Worm (Caenorhabditis elegans) whole organism, L4 larva: ENCODE data around the gene F07A11.1.

Source experiments
- D1046.2 ChIP-seq: fragments of 200-800 bp; sonication (Bioruptor generic); IDR thresholded peaks from 2 replicates; pipeline ENCODE4 v1.3.6; 2022; ENCODE audit warnings: missing genetic modification characterization, missing compliant biosample characterization
- F10B5.3 ChIP-seq: sonication (generic microtip); optimal IDR thresholded peaks from 2 replicates; lab custom pipeline; 2016; ENCODE audit warnings: mild to moderate bottlenecking, missing genetic modification characterization, missing compliant biosample characterization
- F26F4.8 ChIP-seq: fragments of 200-800 bp; sonication (Bioruptor generic); conservative IDR thresholded peaks from 2 replicates; pipeline ENCODE4 v1.3.6; 2022; ENCODE audit warnings: missing genetic modification characterization, missing compliant biosample characterization
- F37D6.2 ChIP-seq: sonication (generic microtip); optimal IDR thresholded peaks from 2 replicates; lab custom pipeline; 2016; ENCODE audit warnings: mild to moderate bottlenecking, missing genetic modification characterization, missing compliant biosample characterization
- F44E2.7 ChIP-seq: fragments of 200-800 bp; sonication (Bioruptor generic); IDR thresholded peaks from 2 replicates; pipeline ENCODE4 v2.1.2; 2022; ENCODE audit warnings: missing genetic modification characterization, missing compliant biosample characterization
- T20F7.1 ChIP-seq: fragments of 200-800 bp; sonication (Bioruptor generic); optimal IDR thresholded peaks from 2 replicates; lab custom pipeline; 2018; ENCODE audit warnings: mild to moderate bottlenecking, missing genetic modification characterization, missing compliant biosample characterization
- aha-1 ChIP-seq: fragments of 150-350 bp; peaks from one replicate; lab custom pipeline; 2014; ENCODE audit warnings: missing biosample characterization, missing genetic modification characterization
- ama-1 ChIP-seq: fragments of 150-350 bp; optimal IDR thresholded peaks from 2 replicates; lab custom pipeline; 2014; ENCODE audit warnings: inconsistent platforms, mixed read lengths
- arid-1 ChIP-seq: fragments of 200-800 bp; sonication (Bioruptor generic); conservative IDR thresholded peaks from 2 replicates; pipeline ENCODE4 v1.3.6; 2022; ENCODE audit warnings: missing genetic modification reagents, missing genetic modification characterization, missing compliant biosample characterization
- ceh-62 ChIP-seq: sonication (generic microtip); optimal IDR thresholded peaks from 2 replicates; lab custom pipeline; 2017; ENCODE audit warnings: missing biosample characterization, missing genetic modification characterization
- ceh-82 ChIP-seq: sonication (generic microtip); optimal IDR thresholded peaks from 2 replicates; lab custom pipeline; 2017; ENCODE audit warnings: missing biosample characterization, missing genetic modification characterization
- cey-2 ChIP-seq: sonication (generic microtip); optimal IDR thresholded peaks from 3 replicates; lab custom pipeline; 2017; ENCODE audit warnings: missing genetic modification characterization, mild to moderate bottlenecking, missing compliant biosample characterization, antibody characterized with exemption, borderline replicate concordance; ENCODE audit not compliant: insufficient read depth
- daf-19 ChIP-seq: fragments of 200-800 bp; sonication (Bioruptor generic); conservative IDR thresholded peaks from 2 replicates; pipeline ENCODE4 v1.3.6; 2022; ENCODE audit warnings: missing genetic modification characterization, missing compliant biosample characterization
- daf-8 ChIP-seq: fragments of 200-800 bp; sonication (Bioruptor generic); IDR thresholded peaks from 2 replicates; pipeline ENCODE4 v1.3.6; 2022; ENCODE audit warnings: missing genetic modification characterization, missing compliant biosample characterization
- dmd-6 ChIP-seq: fragments of 200-800 bp; sonication (Bioruptor generic); IDR thresholded peaks from 2 replicates; pipeline ENCODE4 v1.3.6; 2022; ENCODE audit warnings: missing genetic modification reagents, missing genetic modification characterization, missing compliant biosample characterization
- dmd-8 ChIP-seq: fragments of 200-800 bp; sonication (Bioruptor generic); IDR thresholded peaks from 2 replicates; pipeline ENCODE4 v1.3.6; 2022; ENCODE audit warnings: missing genetic modification characterization, missing compliant biosample characterization
- dmd-9 ChIP-seq: fragments of 200-800 bp; sonication (Bioruptor generic); IDR thresholded peaks from 2 replicates; pipeline ENCODE4 v1.3.6; 2022; ENCODE audit warnings: missing genetic modification reagents, missing genetic modification characterization, missing compliant biosample characterization
- dpl-1 ChIP-seq: fragments of 150-350 bp; optimal IDR thresholded peaks from 2 replicates; lab custom pipeline; 2014; ENCODE audit warnings: missing biosample characterization, missing genetic modification reagents, missing genetic modification characterization
- duxl-1 ChIP-seq: sonication (generic microtip); optimal IDR thresholded peaks from 2 replicates; lab custom pipeline; 2016; ENCODE audit warnings: mild to moderate bottlenecking, missing genetic modification characterization, moderate library complexity, missing compliant biosample characterization; ENCODE audit not compliant: poor library complexity
- gei-8 ChIP-seq: fragments of 200-800 bp; sonication (Bioruptor generic); optimal IDR thresholded peaks from 2 replicates; lab custom pipeline; 2018; ENCODE audit warnings: mild to moderate bottlenecking, missing genetic modification characterization, missing compliant biosample characterization
- hif-1 ChIP-seq, 2 experiments: sonication (generic microtip); optimal IDR thresholded peaks; 2 replicates each; lab custom pipeline; 2016 to 2017; ENCODE audit warnings: missing compliant biosample characterization in 2 of 2, missing genetic modification characterization in 2 of 2, missing genetic modification reagents in 2 of 2, missing genotype in 2 of 2, mild to moderate bottlenecking in 1 of 2
- hlh-11 ChIP-seq: fragments of 200-800 bp; sonication (Bioruptor generic); optimal IDR thresholded peaks from 2 replicates; lab custom pipeline; 2018; ENCODE audit warnings: mild to moderate bottlenecking, missing genetic modification characterization, missing compliant biosample characterization
- jun-1 ChIP-seq: fragments of 150-350 bp; optimal IDR thresholded peaks from 2 replicates; lab custom pipeline; 2014; ENCODE audit warnings: missing biosample characterization, missing genetic modification reagents, missing genetic modification characterization
- lim-7 ChIP-seq: fragments of 200-800 bp; sonication (Bioruptor generic); IDR thresholded peaks from 2 replicates; pipeline ENCODE4 v1.3.6; 2022; ENCODE audit warnings: missing genetic modification characterization, missing compliant biosample characterization
- lin-15B ChIP-seq: fragments of 150-350 bp; sonication (generic microtip); optimal IDR thresholded peaks from 3 replicates; lab custom pipeline; 2014; ENCODE audit warnings: missing biosample characterization, missing genetic modification characterization
- lin-29 ChIP-seq: fragments of 200-800 bp; sonication (Bioruptor generic); IDR thresholded peaks from 2 replicates; pipeline ENCODE4 v1.3.6; 2022; ENCODE audit warnings: missing genetic modification reagents, missing genetic modification characterization, missing compliant biosample characterization
- lin-38 ChIP-seq: fragments of 200-800 bp; sonication (Bioruptor generic); IDR thresholded peaks from 2 replicates; pipeline ENCODE4 v1.3.6; 2022; ENCODE audit warnings: missing genetic modification reagents, missing genetic modification characterization, missing compliant biosample characterization
- lin-39 ChIP-seq: fragments of 150-350 bp; optimal IDR thresholded peaks from 2 replicates; lab custom pipeline; 2014; ENCODE audit warnings: missing biosample characterization, missing genetic modification reagents, missing genetic modification characterization
- madf-5 ChIP-seq, 2 experiments: fragments of 200-800 bp; sonication (Bioruptor generic); IDR thresholded peaks; 2 replicates each; pipeline ENCODE4 v1.3.6; 2022; ENCODE audit warnings: missing compliant biosample characterization in 2 of 2, missing genetic modification characterization in 2 of 2
- mes-2 ChIP-seq: sonication (generic microtip); optimal IDR thresholded peaks from 2 replicates; lab custom pipeline; 2016; ENCODE audit warnings: missing genotype, mild to moderate bottlenecking, missing genetic modification characterization, missing compliant biosample characterization; ENCODE audit not compliant: poor library complexity, severe bottlenecking
- nhr-237 ChIP-seq: sonication (generic microtip); optimal IDR thresholded peaks from 2 replicates; lab custom pipeline; 2017; ENCODE audit warnings: missing biosample characterization, missing genetic modification characterization
- nhr-25 ChIP-seq: sonication (generic microtip); optimal IDR thresholded peaks from 2 replicates; lab custom pipeline; 2017; ENCODE audit warnings: missing genetic modification characterization, mild to moderate bottlenecking, missing compliant biosample characterization, antibody characterized with exemption, moderate library complexity, borderline replicate concordance; ENCODE audit not compliant: insufficient read depth
- nhr-41 ChIP-seq: fragments of 200-800 bp; sonication (Bioruptor generic); IDR thresholded peaks from 2 replicates; pipeline ENCODE4 v1.3.6; 2022; ENCODE audit warnings: missing genetic modification reagents, missing genetic modification characterization, missing compliant biosample characterization
- nhr-48 ChIP-seq: sonication (generic microtip); optimal IDR thresholded peaks from 2 replicates; lab custom pipeline; 2016; ENCODE audit warnings: mild to moderate bottlenecking, missing genetic modification characterization, missing compliant biosample characterization
- nhr-77 ChIP-seq: fragments of 150-350 bp; optimal IDR thresholded peaks from 2 replicates; lab custom pipeline; 2014; ENCODE audit warnings: missing biosample characterization, missing genetic modification characterization
- php-3 ChIP-seq: fragments of 200-800 bp; sonication (Bioruptor generic); IDR thresholded peaks from 2 replicates; pipeline ENCODE4 v1.3.6; 2022; ENCODE audit warnings: missing genetic modification reagents, missing genetic modification characterization, missing compliant biosample characterization
- pqm-1 ChIP-seq: sonication (generic microtip); optimal IDR thresholded peaks from 2 replicates; lab custom pipeline; 2017; ENCODE audit warnings: missing biosample characterization, missing genetic modification characterization
- rbr-2 ChIP-seq: sonication (generic microtip); optimal IDR thresholded peaks from 2 replicates; lab custom pipeline; 2016; ENCODE audit warnings: missing genotype, missing genetic modification characterization, missing compliant biosample characterization
- sdz-12 ChIP-seq: fragments of 200-800 bp; sonication (Bioruptor generic); optimal IDR thresholded peaks from 2 replicates; lab custom pipeline; 2018; ENCODE audit warnings: mild to moderate bottlenecking, missing genetic modification characterization, missing compliant biosample characterization
- snpc-4 ChIP-seq: fragments of 150-350 bp; optimal IDR thresholded peaks from 2 replicates; lab custom pipeline; 2014; ENCODE audit warnings: missing biosample characterization, missing genetic modification characterization
- spr-1 ChIP-seq: sonication (generic microtip); optimal IDR thresholded peaks from 2 replicates; lab custom pipeline; 2016; ENCODE audit warnings: mild to moderate bottlenecking, missing genetic modification characterization, missing compliant biosample characterization
- spr-3 ChIP-seq: fragments of 200-800 bp; sonication (Bioruptor generic); optimal IDR thresholded peaks from 2 replicates; lab custom pipeline; 2018; ENCODE audit warnings: mild to moderate bottlenecking, missing genetic modification characterization, missing compliant biosample characterization
- tag-97 ChIP-seq: fragments of 200-800 bp; sonication (Bioruptor generic); IDR thresholded peaks from 2 replicates; pipeline ENCODE4 v1.3.6; 2022; ENCODE audit warnings: missing genetic modification characterization, missing compliant biosample characterization
- tra-1 ChIP-seq: fragments of 200-800 bp; sonication (Bioruptor generic); IDR thresholded peaks from 2 replicates; pipeline ENCODE4 v1.3.6; 2022; ENCODE audit warnings: missing genetic modification reagents, missing genetic modification characterization, missing compliant biosample characterization
- unc-39 ChIP-seq: sonication (generic microtip); optimal IDR thresholded peaks from 2 replicates; lab custom pipeline; 2017; ENCODE audit warnings: missing biosample characterization, missing genetic modification characterization
- unc-62 ChIP-seq, 3 experiments: fragments of 150-350 bp in 1 of 3; sonication (generic microtip); optimal IDR thresholded peaks in 2 of 3; peaks in 1 of 3; 1 replicate in 1 of 3; 2 replicates in 2 of 3; lab custom pipeline; 2014 to 2017; ENCODE audit warnings: missing biosample characterization in 3 of 3, missing genetic modification characterization in 3 of 3, missing genetic modification reagents in 3 of 3, missing genotype in 1 of 3
- vab-7 ChIP-seq: fragments of 200-800 bp; sonication (Bioruptor generic); IDR thresholded peaks from 2 replicates; pipeline ENCODE4 v1.3.6; 2022; ENCODE audit warnings: missing genetic modification reagents, missing genetic modification characterization, missing compliant biosample characterization
- zfp-3 ChIP-seq: fragments of 200-800 bp; sonication (Bioruptor generic); conservative IDR thresholded peaks from 2 replicates; pipeline ENCODE4 v1.3.6; 2022; ENCODE audit warnings: missing genetic modification reagents, missing genetic modification characterization, missing compliant biosample characterization
- zip-11 ChIP-seq: fragments of 200-800 bp; sonication (Bioruptor generic); IDR thresholded peaks from 2 replicates; pipeline ENCODE4 v1.3.6; 2022; ENCODE audit warnings: missing genetic modification characterization, missing compliant biosample characterization

F07A11.1 gene

ce11 chrII:11634057-11634676 lies 42.2 kb upstream of the F07A11.1 start (continued):
- TF ChIP-seq dpl-1 (GFP tag; lab: Kevin White, UChicago): peak; percentile 60
- TF ChIP-seq zfp-3 (GFP tag; lab: Robert Waterston, UW): no peak
- no peak for TF ChIP-seq pqm-1 (tag; lab: Kevin White, UChicago)
- TF ChIP-seq daf-8: no peak
- peak; percentile 80 for TF ChIP-seq arid-1 (GFP tag; lab: Robert Waterston, UW)
- no peak for TF ChIP-seq zip-11 (GFP tag; lab: Robert Waterston, UW)
- no peak for TF ChIP-seq ceh-62
- TF ChIP-seq hlh-11 (tag; lab: Kevin White, UChicago): peak; percentile 98
- peak; percentile 61 for TF ChIP-seq lin-38
- TF ChIP-seq php-3: peak; percentile 65
- peak; percentile 46 for TF ChIP-seq nhr-77 (tag; lab: Kevin White, UChicago)
- TF ChIP-seq unc-62 (GFP tag; optimal IDR thresholded peaks at IDR 0.05 in 1 of 2; lab: Kevin White, UChicago): peak in 1 of 2 experiments; percentile 100
- TF ChIP-seq unc-62 (tag; optimal IDR thresholded peaks at IDR 0.05; lab: Kevin White, UChicago): no peak
- no peak for TF ChIP-seq F44E2.7 (GFP tag; lab: Robert Waterston, UW)
- TF ChIP-seq dmd-9: 0 out of 2 replicates have a peak, but pooled peaks have one; percentile 57
- TF ChIP-seq dmd-6 (GFP tag; lab: Robert Waterston, UW): peak; percentile 93
- TF ChIP-seq nhr-237: peak; percentile 12
- TF ChIP-seq jun-1 (tag; lab: Kevin White, UChicago): peak; percentile 61
- no peak for TF ChIP-seq vab-7 (GFP tag; lab: Robert Waterston, UW)
- TF ChIP-seq unc-39 (tag; lab: Kevin White, UChicago): peak; percentile 6
- TF ChIP-seq lin-29 (GFP tag; lab: Robert Waterston, UW): no peak
- TF ChIP-seq T20F7.1 (GFP tag; lab: Kevin White, UChicago): no peak
- peak; percentile 50 for TF ChIP-seq cey-2 (tag; lab: Kevin White, UChicago)
- 0 out of 2 replicates have a peak, but pooled peaks have one; percentile 54 for TF ChIP-seq tra-1 (GFP tag; lab: Robert Waterston, UW)
- TF ChIP-seq tag-97 (GFP tag; lab: Robert Waterston, UW): no peak
- TF ChIP-seq ama-1 (lab: Kevin White, UChicago): peak; percentile 74
- TF ChIP-seq F26F4.8 (GFP tag; lab: Robert Waterston, UW): no peak
- peak; percentile 52 for TF ChIP-seq spr-3 (GFP tag; lab: Kevin White, UChicago)
- no peak for TF ChIP-seq lin-39 (tag; lab: Kevin White, UChicago)
- TF ChIP-seq lin-15B (tag; lab: Kevin White, UChicago): no peak
- TF ChIP-seq daf-19 (GFP tag; lab: Robert Waterston, UW): no peak
- peak; percentile 44 for TF ChIP-seq F10B5.3
- TF ChIP-seq spr-1 (tag; lab: Kevin White, UChicago): peak; percentile 74
- 0 out of 2 replicates have a peak, but pooled peaks have one; percentile 25 for TF ChIP-seq nhr-41 (GFP tag; lab: Robert Waterston, UW)
- TF ChIP-seq mes-2: peak; percentile 81
- peak; percentile 98 for TF ChIP-seq aha-1 (tag; lab: Kevin White, UChicago)
- peak; percentile 4 for TF ChIP-seq sdz-12 (GFP tag; lab: Kevin White, UChicago)
- no peak for TF ChIP-seq snpc-4
- peak; percentile 51 for TF ChIP-seq gei-8
- TF ChIP-seq dmd-8 (GFP tag; lab: Robert Waterston, UW): no peak
- peak; percentile 93 for TF ChIP-seq rbr-2 (tag; lab: Kevin White, UChicago)
- peak; percentile 73 for TF ChIP-seq duxl-1 (tag; lab: Kevin White, UChicago)
- peak; percentile 80 for TF ChIP-seq nhr-48 (tag; lab: Kevin White, UChicago)
- TF ChIP-seq lim-7: no peak
- peak; percentile 74 for TF ChIP-seq F37D6.2
- TF ChIP-seq nhr-25 (tag; lab: Kevin White, UChicago): peak; percentile 90
- TF ChIP-seq hif-1 (tag; optimal IDR thresholded peaks at IDR 0.05; lab: Kevin White, UChicago): peak; percentile 22 to 90
- no peak for TF ChIP-seq ceh-82
- no peak for TF ChIP-seq madf-5 (GFP tag; IDR thresholded peaks at IDR 0.05; lab: Robert Waterston, UW)
- 0 out of 2 replicates have a peak, but pooled peaks have one; percentile 40 for TF ChIP-seq D1046.2
